Worm (Caenorhabditis elegans): ENCODE data around the gene nhr-231.

DNA sequence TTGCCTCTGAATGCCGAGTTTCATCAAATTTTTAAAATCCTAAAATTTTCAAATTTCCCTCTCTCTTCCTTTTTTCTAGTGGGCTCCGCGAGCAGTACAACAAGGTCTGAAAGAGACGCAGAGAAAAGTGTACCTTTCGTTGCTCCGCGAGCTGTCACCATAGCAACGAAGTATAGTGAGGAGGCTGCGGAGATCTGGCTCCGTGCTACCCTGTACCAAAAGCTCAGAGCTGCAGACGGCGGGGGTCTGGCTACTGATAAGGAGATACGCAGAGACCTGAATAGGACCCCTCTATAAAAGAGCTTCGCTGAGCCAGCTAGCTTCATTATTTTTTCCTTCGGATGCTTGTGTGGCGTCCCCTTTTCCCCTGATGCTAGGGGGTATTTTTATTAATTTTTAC is 7.3 kb upstream of the nhr-231 start, which contains the start of gene Y17D7B.10:
- no peak for TF ChIP-seq tbx-11 (GFP tag; IDR thresholded peaks at IDR 0.05)
- TF ChIP-seq hnd-1 (tag; optimal IDR thresholded peaks at IDR 0.05): no peak
- no peak for TF ChIP-seq ama-1 (optimal IDR thresholded peaks at IDR 0.05)
- TF ChIP-seq ceh-13 (GFP tag; optimal IDR thresholded peaks at IDR 0.05): no peak
- TF ChIP-seq B0310.2 (tag; optimal IDR thresholded peaks at IDR 0.05): no peak
- no peak for TF ChIP-seq pes-1 (GFP tag; IDR thresholded peaks at IDR 0.05)
- TF ChIP-seq flt-1 (GFP tag; IDR thresholded peaks at IDR 0.05): no peak
- TF ChIP-seq ets-7 (tag; optimal IDR thresholded peaks at IDR 0.05): no peak
- TF ChIP-seq tra-4 (tag; optimal IDR thresholded peaks at IDR 0.05): no peak
- no peak for TF ChIP-seq tbx-37 (GFP tag; conservative IDR thresholded peaks at IDR 0.05)

Data from whole organism, early embryonic.